Fruit fly (Drosophila melanogaster): ENCODE data around the gene CG44303.
A peak's percentile ranks its signal among the peaks of the same experiment; 100 is the strongest.

The CG44303 gene

dm6 chrX:6698248-6698812 is 11.1 kb upstream of the CG44303 start, which contains the start of gene CG14440:
Gene CG14440, minus strand, starts transcription at chrX:6698567.
- TF ChIP-seq dmrt93B (GFP tag; optimal IDR thresholded peaks at IDR 0.05): no peak
- no peak for TF ChIP-seq Rel (GFP tag; optimal IDR thresholded peaks at IDR 0.05)
- peak; percentile 81 for TF ChIP-seq Rel (tag; optimal IDR thresholded peaks at IDR 0.05)
- no peak for TF ChIP-seq usp (GFP tag; optimal IDR thresholded peaks at IDR 0.05)
- no peak for TF ChIP-seq CrebA (GFP tag; optimal IDR thresholded peaks at IDR 0.05; ENCODE audit: borderline replicate concordance)

DNA sequence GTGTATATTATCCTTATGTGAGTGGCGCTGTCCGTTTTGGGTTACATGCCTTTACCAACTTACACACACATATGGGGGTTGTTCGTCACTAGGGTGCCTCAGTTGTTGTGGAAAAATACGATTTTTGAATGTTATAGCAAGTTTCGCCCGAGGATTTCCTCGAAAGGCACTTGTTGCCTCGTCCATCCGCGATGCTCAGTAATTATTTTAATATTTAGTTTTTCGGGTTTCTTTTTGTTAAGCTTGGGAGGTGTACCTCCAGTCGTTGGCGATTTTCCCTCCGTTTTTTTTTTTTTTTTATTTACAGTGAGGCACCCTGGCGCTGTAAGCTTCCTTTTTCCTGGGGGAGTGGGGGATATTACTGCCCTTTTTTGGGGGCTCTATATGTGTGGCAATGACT is 9.2 kb upstream of the CG44303 start:
- TF ChIP-seq ey (GFP tag; optimal IDR thresholded peaks at IDR 0.05) (peak; percentile 70), Sp1 (GFP tag; optimal IDR thresholded peaks at IDR 0.05) (peak; percentile 82), woc (GFP tag; optimal IDR thresholded peaks at IDR 0.05) (peak; percentile 38), tai (GFP tag; optimal IDR thresholded peaks at IDR 0.05) (no peak), Abd-B (GFP tag; optimal IDR thresholded peaks at IDR 0.05) (no peak), Rel (GFP tag; optimal IDR thresholded peaks at IDR 0.05) (no peak), Rel (tag; optimal IDR thresholded peaks at IDR 0.05) (peak; percentile 28), dmrt93B (GFP tag; optimal IDR thresholded peaks at IDR 0.05) (peak; percentile 40), pan (optimal IDR thresholded peaks at IDR 0.05) (no peak), Hr83 (GFP tag; optimal IDR thresholded peaks at IDR 0.05; ENCODE audit: poor library complexity, severe bottlenecking) (no peak), Vsx2 (GFP tag; optimal IDR thresholded peaks at IDR 0.05; ENCODE audit: partially characterized antibody) (no peak), jim (GFP tag; optimal IDR thresholded peaks at IDR 0.05) (no peak), dsf (GFP tag; optimal IDR thresholded peaks at IDR 0.05; ENCODE audit: borderline replicate concordance) (no peak), Mio (GFP tag; optimal IDR thresholded peaks at IDR 0.05) (no peak), Jra (GFP tag; optimal IDR thresholded peaks at IDR 0.05) (no peak), CG9705 (GFP tag; optimal IDR thresholded peaks at IDR 0.05) (peak; percentile 32), Dif (GFP tag; optimal IDR thresholded peaks at IDR 0.05; ENCODE audit: partially characterized antibody) (no peak), N (GFP tag; optimal IDR thresholded peaks at IDR 0.05) (no peak), sage (GFP tag; optimal IDR thresholded peaks at IDR 0.05) (no peak), rgr (GFP tag; optimal IDR thresholded peaks at IDR 0.05) (peak; percentile 74), brk (GFP tag; optimal IDR thresholded peaks at IDR 0.05) (no peak), Hnf4 (GFP tag; optimal IDR thresholded peaks at IDR 0.05) (peak; percentile 28), psq (GFP tag; optimal IDR thresholded peaks at IDR 0.05) (peak; percentile 30), CG32264 (GFP tag; optimal IDR thresholded peaks at IDR 0.05) (peak; percentile 45), br (GFP tag; optimal IDR thresholded peaks at IDR 0.05) (peak; percentile 79), usp (GFP tag; optimal IDR thresholded peaks at IDR 0.05) (no peak), GATAd (GFP tag; optimal IDR thresholded peaks at IDR 0.05) (no peak), dl (GFP tag; optimal IDR thresholded peaks at IDR 0.05; ENCODE audit: insufficient read depth in 1 of 2, partially characterized antibody in 2 of 2) (no peak), CrebA (GFP tag; optimal IDR thresholded peaks at IDR 0.05; ENCODE audit: borderline replicate concordance) (no peak), lola (GFP tag; optimal IDR thresholded peaks at IDR 0.05) (no peak), Myc (optimal IDR thresholded peaks at IDR 0.05) (no peak), Dfd (GFP tag; optimal IDR thresholded peaks at IDR 0.05) (no peak), foxo (GFP tag; optimal IDR thresholded peaks at IDR 0.05) (peak in 1 of 2 experiments; percentile 75), sv (GFP tag; optimal IDR thresholded peaks at IDR 0.05) (peak; percentile 28), HLH106 (tag; optimal IDR thresholded peaks at IDR 0.05) (peak; percentile 67), Hr78 (GFP tag; optimal IDR thresholded peaks at IDR 0.05) (no peak), OdsH (GFP tag; optimal IDR thresholded peaks at IDR 0.05) (peak; percentile 67), h (GFP tag; optimal IDR thresholded peaks at IDR 0.05) (peak; percentile 71), fru (GFP tag; optimal IDR thresholded peaks at IDR 0.05) (peak; percentile 84)

dm6 chrX:6694979-6695388 is 7.8 kb upstream of the CG44303 start, which contains the start of gene CG14442:
Gene CG14442, minus strand, starts transcription at chrX:6695007.
- TF ChIP-seq rgr (GFP tag; optimal IDR thresholded peaks at IDR 0.05): peak; percentile 41
- peak; percentile 4 for TF ChIP-seq Hr83 (GFP tag; optimal IDR thresholded peaks at IDR 0.05; ENCODE audit: poor library complexity, severe bottlenecking)
- TF ChIP-seq CG32264 (GFP tag; optimal IDR thresholded peaks at IDR 0.05): no peak
- TF ChIP-seq br (GFP tag; optimal IDR thresholded peaks at IDR 0.05): peak; percentile 17
- peak; percentile 29 for TF ChIP-seq Jra (GFP tag; optimal IDR thresholded peaks at IDR 0.05)
- no peak for TF ChIP-seq usp (GFP tag; optimal IDR thresholded peaks at IDR 0.05)
- TF ChIP-seq Abd-B (GFP tag; optimal IDR thresholded peaks at IDR 0.05): no peak
- peak; percentile 42 for TF ChIP-seq sv (GFP tag; optimal IDR thresholded peaks at IDR 0.05)
- TF ChIP-seq Sp1 (GFP tag; optimal IDR thresholded peaks at IDR 0.05): peak; percentile 31
- no peak for TF ChIP-seq Dfd (GFP tag; optimal IDR thresholded peaks at IDR 0.05)
- TF ChIP-seq sage (GFP tag; optimal IDR thresholded peaks at IDR 0.05): peak; percentile 45
- no peak for TF ChIP-seq dsf (GFP tag; optimal IDR thresholded peaks at IDR 0.05; ENCODE audit: borderline replicate concordance)
- peak; percentile 19 for TF ChIP-seq CG9705 (GFP tag; optimal IDR thresholded peaks at IDR 0.05)
- no peak for TF ChIP-seq Rel (GFP tag; optimal IDR thresholded peaks at IDR 0.05)
- TF ChIP-seq Rel (tag; optimal IDR thresholded peaks at IDR 0.05): no peak
- no peak for TF ChIP-seq pan (optimal IDR thresholded peaks at IDR 0.05)
- no peak for TF ChIP-seq dmrt93B (GFP tag; optimal IDR thresholded peaks at IDR 0.05)
- no peak for TF ChIP-seq Myc (optimal IDR thresholded peaks at IDR 0.05)
- no peak for TF ChIP-seq Vsx2 (GFP tag; optimal IDR thresholded peaks at IDR 0.05; ENCODE audit: partially characterized antibody)
- no peak for TF ChIP-seq lola (GFP tag; optimal IDR thresholded peaks at IDR 0.05)
- TF ChIP-seq Mio (GFP tag; optimal IDR thresholded peaks at IDR 0.05): no peak
- TF ChIP-seq fru (GFP tag; optimal IDR thresholded peaks at IDR 0.05): peak; percentile 46
- TF ChIP-seq foxo (GFP tag; optimal IDR thresholded peaks at IDR 0.05): peak in 1 of 2 experiments; percentile 49
- no peak for TF ChIP-seq Hr78 (GFP tag; optimal IDR thresholded peaks at IDR 0.05)
- peak; percentile 47 for TF ChIP-seq woc (GFP tag; optimal IDR thresholded peaks at IDR 0.05)
- TF ChIP-seq N (GFP tag; optimal IDR thresholded peaks at IDR 0.05): no peak
- no peak for TF ChIP-seq psq (GFP tag; optimal IDR thresholded peaks at IDR 0.05)
- TF ChIP-seq ey (GFP tag; optimal IDR thresholded peaks at IDR 0.05): peak; percentile 29
- TF ChIP-seq h (GFP tag; optimal IDR thresholded peaks at IDR 0.05): peak; percentile 56
- peak; percentile 56 for TF ChIP-seq HLH106 (tag; optimal IDR thresholded peaks at IDR 0.05)
- no peak for TF ChIP-seq OdsH (GFP tag; optimal IDR thresholded peaks at IDR 0.05)
- no peak for TF ChIP-seq GATAd (GFP tag; optimal IDR thresholded peaks at IDR 0.05)

All from whole organism, wandering third instar larva.